Worm (Caenorhabditis elegans) whole organism, midembryonic: Measurements from ENCODE around the gene mbk-2.

Experiments used
- T22C8.4 ChIP-seq: fragments of 200-800 bp; sonication (Bioruptor generic); IDR thresholded peaks from 2 replicates; pipeline ENCODE4 v1.3.6; 2022; ENCODE audit warnings: missing genetic modification characterization, missing compliant biosample characterization
- cog-1 ChIP-seq: sonication (generic microtip); optimal IDR thresholded peaks from 2 replicates; lab custom pipeline; 2016; ENCODE audit warnings: missing genetic modification characterization, missing compliant biosample characterization
- flt-1 ChIP-seq: fragments of 200-800 bp; sonication (Bioruptor generic); IDR thresholded peaks from 2 replicates; pipeline ENCODE4 v1.3.6; 2022; ENCODE audit warnings: missing genetic modification characterization, missing compliant biosample characterization
- klf-2 ChIP-seq: fragments of 200-800 bp; sonication (Bioruptor generic); conservative IDR thresholded peaks from 2 replicates; pipeline ENCODE4 v1.3.6; 2022; ENCODE audit warnings: missing genetic modification reagents, missing genetic modification characterization, missing compliant biosample characterization
- med-1 ChIP-seq: sonication (generic microtip); optimal IDR thresholded peaks from 2 replicates; lab custom pipeline; 2017; ENCODE audit warnings: missing genetic modification characterization, mild to moderate bottlenecking, missing compliant biosample characterization, antibody characterized with exemption, missing genetic modification reagents; ENCODE audit not compliant: insufficient read depth
- ref-1 ChIP-seq: fragments of 200-800 bp; sonication (Bioruptor generic); conservative IDR thresholded peaks from 2 replicates; pipeline ENCODE4 v1.3.6; 2022; ENCODE audit warnings: missing genetic modification reagents, missing genetic modification characterization, missing compliant biosample characterization
- tab-1 ChIP-seq: fragments of 200-800 bp; sonication (Bioruptor generic); IDR thresholded peaks from 2 replicates; pipeline ENCODE4 v1.3.6; 2022; ENCODE audit warnings: missing genetic modification characterization, missing compliant biosample characterization
- ztf-23 ChIP-seq: fragments of 200-800 bp; sonication (Bioruptor generic); IDR thresholded peaks from 2 replicates; pipeline ENCODE4 v1.3.6; 2022; ENCODE audit warnings: missing genetic modification reagents, missing genetic modification characterization, missing compliant biosample characterization
- ztf-29 ChIP-seq: fragments of 200-800 bp; sonication (Bioruptor generic); IDR thresholded peaks from 2 replicates; pipeline ENCODE4 v1.3.6; 2022; ENCODE audit warnings: missing genetic modification reagents, missing genetic modification characterization, missing compliant biosample characterization

The mbk-2 gene

ce11 chrIV:13009507-13009906 is 549 bp downstream of the mbk-2 start:
- no peak for TF ChIP-seq klf-2 (GFP tag; lab: Robert Waterston, UW)
- no peak for TF ChIP-seq ztf-23 (GFP tag; lab: Robert Waterston, UW)
- TF ChIP-seq tab-1 (GFP tag; lab: Robert Waterston, UW), result no peak
- no peak for TF ChIP-seq flt-1 (GFP tag; lab: Robert Waterston, UW)

ce11 chrIV:13013231-13013630 is 4.3 kb downstream of the mbk-2 start:
- TF ChIP-seq med-1 (no peak), tab-1 (GFP tag; lab: Robert Waterston, UW) (no peak), T22C8.4 (GFP tag; lab: Robert Waterston, UW) (no peak), cog-1 (no peak), flt-1 (GFP tag; lab: Robert Waterston, UW) (no peak), ref-1 (GFP tag; lab: Robert Waterston, UW) (no peak), ztf-29 (GFP tag; lab: Robert Waterston, UW) (no peak), ztf-23 (GFP tag; lab: Robert Waterston, UW) (no peak)

- TF ChIP-seq T22C8.4 (GFP tag; lab: Robert Waterston, UW), result no peak
- TF ChIP-seq ztf-29 (GFP tag; lab: Robert Waterston, UW), result no peak
- no peak for TF ChIP-seq ztf-23 (GFP tag; lab: Robert Waterston, UW)
Observed at ce11 chrIV:13013711-13014341, 4.9 kb downstream of the mbk-2 start.

- TF ChIP-seq ztf-29 (GFP tag; lab: Robert Waterston, UW) (no peak), cog-1 (peak; percentile 5), med-1 (no peak)
Observed at ce11 chrIV:13015801-13016404, 6.9 kb downstream of the mbk-2 start.

ce11 chrIV:13016820-13017219 is 7.9 kb downstream of the mbk-2 start:
- no peak for TF ChIP-seq klf-2 (GFP tag; lab: Robert Waterston, UW)
- 0 out of 2 replicates have a peak, but pooled peaks have one; percentile 61 for TF ChIP-seq ztf-23 (GFP tag; lab: Robert Waterston, UW)
- no peak for TF ChIP-seq cog-1
- no peak for TF ChIP-seq T22C8.4 (GFP tag; lab: Robert Waterston, UW)

ce11 chrIV:13021006-13021405 is 12.0 kb downstream of the mbk-2 start:
- TF ChIP-seq flt-1 (GFP tag; lab: Robert Waterston, UW) (no peak), ref-1 (GFP tag; lab: Robert Waterston, UW) (no peak), med-1 (no peak), ztf-29 (GFP tag; lab: Robert Waterston, UW) (no peak), cog-1 (no peak), tab-1 (GFP tag; lab: Robert Waterston, UW) (no peak)

- TF ChIP-seq cog-1, result no peak
- TF ChIP-seq ztf-23 (GFP tag; lab: Robert Waterston, UW), result 0 out of 2 replicates have a peak, but pooled peaks have one; percentile 21
Observed at ce11 chrIV:13022892-13023291, 13.9 kb downstream of the mbk-2 start.

ce11 chrIV:13025853-13026343 is 16.9 kb downstream of the mbk-2 start:
- no peak for TF ChIP-seq T22C8.4 (GFP tag; lab: Robert Waterston, UW)
- TF ChIP-seq cog-1, result no peak
- TF ChIP-seq ref-1 (GFP tag; lab: Robert Waterston, UW), result no peak
- TF ChIP-seq ztf-29 (GFP tag; lab: Robert Waterston, UW), result no peak

- no peak for TF ChIP-seq cog-1
- TF ChIP-seq T22C8.4 (GFP tag; lab: Robert Waterston, UW), result no peak
- no peak for TF ChIP-seq ztf-29 (GFP tag; lab: Robert Waterston, UW)
- TF ChIP-seq ztf-23 (GFP tag; lab: Robert Waterston, UW), result no peak
- TF ChIP-seq flt-1 (GFP tag; lab: Robert Waterston, UW), result no peak
- no peak for TF ChIP-seq klf-2 (GFP tag; lab: Robert Waterston, UW)
Observed at ce11 chrIV:13026762-13027161, 17.8 kb downstream of the mbk-2 start.

ce11 chrIV:13027801-13028641 is 19.1 kb downstream of the mbk-2 start:
- TF ChIP-seq klf-2 (GFP tag; lab: Robert Waterston, UW), result no peak
- TF ChIP-seq cog-1, result peak; percentile 6
